Fruit fly (Drosophila melanogaster) whole organism, adult: ENCODE data around the gene CG33941.

Experiments
- CG11617 ChIP-seq: fragments of 200-800 bp; sonication (Bioruptor generic); optimal IDR thresholded peaks from 2 replicates; lab custom pipeline; 2017; ENCODE audit warnings: mild to moderate bottlenecking, missing biosample characterization, missing genetic modification reagents, missing genetic modification characterization
- CG12768 ChIP-seq: fragments of 200-800 bp; sonication (Bioruptor generic); optimal IDR thresholded peaks from 2 replicates; lab custom pipeline; 2017; ENCODE audit warnings: missing biosample characterization, missing genetic modification characterization, mild to moderate bottlenecking, moderate library complexity, missing genetic modification reagents
- CG33017 ChIP-seq: fragments of 200-800 bp; sonication (Bioruptor generic); optimal IDR thresholded peaks from 2 replicates; lab custom pipeline; 2018; ENCODE audit warnings: missing biosample characterization, mild to moderate bottlenecking, missing genetic modification characterization, moderate library complexity
- CG5204 ChIP-seq: fragments of 200-800 bp; sonication (Bioruptor generic); optimal IDR thresholded peaks from 2 replicates; lab custom pipeline; 2016; ENCODE audit warnings: missing biosample characterization, missing genetic modification characterization
- CG7045 ChIP-seq: fragments of 200-800 bp; sonication (Bioruptor generic); optimal IDR thresholded peaks from 2 replicates; lab custom pipeline; 2017; ENCODE audit warnings: missing biosample characterization, mild to moderate bottlenecking, missing genetic modification characterization
- CG7101 ChIP-seq: fragments of 200-800 bp; sonication (Bioruptor generic); optimal IDR thresholded peaks from 2 replicates; lab custom pipeline; 2018; ENCODE audit warnings: missing biosample characterization, mild to moderate bottlenecking, missing genetic modification characterization, moderate library complexity
- Clk ChIP-seq: fragments of 200-800 bp; sonication (Bioruptor generic); optimal IDR thresholded peaks from 2 replicates; lab custom pipeline; 2017; ENCODE audit warnings: missing biosample characterization, missing genetic modification characterization
- Hr96 ChIP-seq: fragments of 200-800 bp; sonication (Bioruptor generic); optimal IDR thresholded peaks from 2 replicates; lab custom pipeline; 2016; ENCODE audit warnings: missing biosample characterization, missing genetic modification characterization
- bab1 ChIP-seq: fragments of 200-800 bp; sonication (Bioruptor generic); optimal IDR thresholded peaks from 3 replicates; lab custom pipeline; 2019; ENCODE audit warnings: missing biosample characterization, mild to moderate bottlenecking, missing genetic modification characterization, moderate library complexity
- cic ChIP-seq: fragments of 200-800 bp; sonication (Bioruptor generic); optimal IDR thresholded peaks from 2 replicates; lab custom pipeline; 2017; ENCODE audit warnings: missing biosample characterization, mild to moderate bottlenecking, missing genetic modification characterization, moderate library complexity
- cnc ChIP-seq, 2 experiments: fragments of >200 bp; optimal IDR thresholded peaks; 2 replicates each; lab custom pipeline; 2017
- kay ChIP-seq: fragments of 200-800 bp; sonication (Bioruptor generic); peaks from one replicate; lab custom pipeline; 2016; ENCODE audit warnings: missing biosample characterization, missing genetic modification characterization, borderline replicate concordance
- tj ChIP-seq: fragments of 200-800 bp; sonication (Bioruptor generic); optimal IDR thresholded peaks from 3 replicates; lab custom pipeline; 2017; ENCODE audit warnings: missing biosample characterization, mild to moderate bottlenecking, missing genetic modification characterization, moderate library complexity

The CG33941 gene

DNA sequence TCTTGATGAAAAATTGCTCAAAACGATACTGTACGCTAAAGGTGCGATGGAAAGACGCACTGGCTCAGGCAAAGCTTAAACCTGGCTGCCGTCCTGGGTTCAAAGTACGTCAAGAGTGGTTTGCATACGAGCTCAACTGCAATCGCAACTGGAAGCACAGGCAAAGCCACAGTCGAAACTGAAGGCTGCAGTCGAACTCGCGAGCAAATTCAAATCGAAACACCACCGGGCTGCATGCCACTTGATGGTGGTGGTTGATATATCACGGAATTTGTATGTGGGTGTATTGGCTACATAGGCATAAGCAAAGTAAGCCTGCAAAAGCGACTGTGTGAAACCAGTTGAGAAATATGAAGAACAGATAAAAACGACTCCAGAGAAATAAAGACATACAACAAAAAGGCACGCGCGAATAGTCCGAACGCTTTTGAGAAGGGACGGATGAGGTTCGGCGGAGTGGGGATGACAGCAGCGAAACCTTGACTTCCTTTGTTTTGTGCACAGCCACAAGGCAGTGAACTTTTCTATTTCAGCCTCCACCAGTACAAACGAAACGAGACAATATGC lies 52.2 kb downstream of the CG33941 start:
- TF ChIP-seq cnc (optimal IDR thresholded peaks at IDR 0.05; lab: Kevin White, UChicago) = no peak
- TF ChIP-seq Clk (GFP tag; lab: Kevin White, UChicago) = no peak
- no peak for TF ChIP-seq CG5204
- no peak for TF ChIP-seq cic
- no peak for TF ChIP-seq tj (GFP tag; lab: Kevin White, UChicago)
- no peak for TF ChIP-seq CG11617 (GFP tag; lab: Kevin White, UChicago)
- TF ChIP-seq CG7101 (tag; lab: Kevin White, UChicago) = no peak
- no peak for TF ChIP-seq bab1 (GFP tag; lab: Kevin White, UChicago)
- TF ChIP-seq Hr96 (GFP tag; lab: Kevin White, UChicago) = no peak
- TF ChIP-seq CG12768 (GFP tag; lab: Kevin White, UChicago) = no peak
- no peak for TF ChIP-seq kay
- TF ChIP-seq CG7045 = no peak
- TF ChIP-seq CG33017 = no peak
